Worm (Caenorhabditis elegans) whole organism, L1 larva: ENCODE measurements around the gene F47B8.4.

Experiments
- C04F5.9 ChIP-seq: sonication (generic microtip); optimal IDR thresholded peaks from 2 replicates; lab custom pipeline; 2016; ENCODE audit warnings: missing genetic modification characterization, missing compliant biosample characterization
- C16A3.4 ChIP-seq: fragments of 150-350 bp; optimal IDR thresholded peaks from 2 replicates; lab custom pipeline; 2014; ENCODE audit warnings: missing biosample characterization, missing genetic modification characterization
- C34B4.2 ChIP-seq: sonication (generic microtip); optimal IDR thresholded peaks from 2 replicates; lab custom pipeline; 2017; ENCODE audit warnings: mild to moderate bottlenecking, missing genetic modification characterization, missing compliant biosample characterization
- aha-1 ChIP-seq: fragments of 150-350 bp; optimal IDR thresholded peaks from 2 replicates; lab custom pipeline; 2014; ENCODE audit warnings: missing biosample characterization, missing genetic modification characterization
- aly-2 ChIP-seq: fragments of 150-350 bp; optimal IDR thresholded peaks from 2 replicates; lab custom pipeline; 2014; ENCODE audit warnings: missing biosample characterization, missing genetic modification characterization
- ama-1 ChIP-seq: fragments of 150-350 bp; optimal IDR thresholded peaks from 2 replicates; lab custom pipeline; 2014
- blmp-1 ChIP-seq: fragments of 150-350 bp; optimal IDR thresholded peaks from 2 replicates; lab custom pipeline; 2014; ENCODE audit warnings: missing biosample characterization, missing genetic modification characterization
- ceh-8 ChIP-seq: fragments of 200-800 bp; sonication (Bioruptor generic); optimal IDR thresholded peaks from 2 replicates; lab custom pipeline; 2018; ENCODE audit warnings: mild to moderate bottlenecking, missing genetic modification characterization, moderate library complexity, missing compliant biosample characterization
- ceh-88 ChIP-seq: fragments of 200-800 bp; sonication (Bioruptor generic); IDR thresholded peaks from 2 replicates; pipeline ENCODE4 v1.3.6; 2022; ENCODE audit warnings: missing genetic modification characterization, missing compliant biosample characterization
- ces-1 ChIP-seq: fragments of 150-350 bp; optimal IDR thresholded peaks from 2 replicates; lab custom pipeline; 2014; ENCODE audit warnings: missing biosample characterization, missing genetic modification reagents, missing genetic modification characterization
- efl-1 ChIP-seq, 4 experiments: fragments of 150-350 bp; optimal IDR thresholded peaks in 3 of 4; peaks in 1 of 4; 1 replicate in 1 of 4; 2 replicates in 3 of 4; lab custom pipeline; 2014; ENCODE audit warnings: missing biosample characterization in 2 of 4, missing genetic modification characterization in 2 of 4, missing genetic modification reagents in 2 of 4
- egl-13 ChIP-seq: sonication (generic microtip); optimal IDR thresholded peaks from 2 replicates; lab custom pipeline; 2016; ENCODE audit warnings: missing genotype, missing genetic modification reagents, missing genetic modification characterization, missing compliant biosample characterization
- elt-2 ChIP-seq: sonication (generic microtip); optimal IDR thresholded peaks from 2 replicates; lab custom pipeline; 2016; ENCODE audit warnings: missing genetic modification characterization, mild to moderate bottlenecking, inconsistent platforms, missing compliant biosample characterization, missing genetic modification reagents
- elt-3 ChIP-seq, 6 experiments: fragments of 150-350 bp in 1 of 6; sonication (generic microtip); optimal IDR thresholded peaks; 2 replicates each; lab custom pipeline; 2017 to 2018; ENCODE audit warnings: missing biosample characterization in 6 of 6, missing genetic modification characterization in 6 of 6, inconsistent platforms in 1 of 6
- fkh-10 ChIP-seq: sonication (generic microtip); optimal IDR thresholded peaks from 2 replicates; lab custom pipeline; 2017; ENCODE audit warnings: missing biosample characterization, missing genetic modification reagents, missing genetic modification characterization
- fkh-4 ChIP-seq: sonication (generic microtip); optimal IDR thresholded peaks from 2 replicates; lab custom pipeline; 2016; ENCODE audit warnings: missing compliant biosample characterization, missing genetic modification characterization, borderline replicate concordance
- fos-1 ChIP-seq: fragments of 150-350 bp; optimal IDR thresholded peaks from 2 replicates; lab custom pipeline; 2014; ENCODE audit warnings: missing biosample characterization, missing genetic modification characterization
- hlh-17 ChIP-seq: fragments of 200-800 bp; sonication (Bioruptor generic); optimal IDR thresholded peaks from 2 replicates; lab custom pipeline; 2018; ENCODE audit warnings: missing genetic modification characterization, mild to moderate bottlenecking, missing compliant biosample characterization, moderate library complexity, borderline replicate concordance
- hlh-4 ChIP-seq: sonication (generic microtip); optimal IDR thresholded peaks from 2 replicates; lab custom pipeline; 2016; ENCODE audit warnings: mild to moderate bottlenecking, missing genetic modification characterization, missing compliant biosample characterization
- hpl-2 ChIP-seq: fragments of 150-350 bp; optimal IDR thresholded peaks from 2 replicates; lab custom pipeline; 2014; ENCODE audit warnings: missing biosample characterization, missing genetic modification reagents, missing genetic modification characterization
- irx-1 ChIP-seq: sonication (generic microtip); optimal IDR thresholded peaks from 2 replicates; lab custom pipeline; 2016; ENCODE audit warnings: missing genetic modification characterization, missing compliant biosample characterization
- jun-1 ChIP-seq: fragments of 150-350 bp; optimal IDR thresholded peaks from 2 replicates; lab custom pipeline; 2014; ENCODE audit warnings: missing biosample characterization, missing genetic modification reagents, missing genetic modification characterization
- lin-13 ChIP-seq: fragments of 150-350 bp; optimal IDR thresholded peaks from 2 replicates; lab custom pipeline; 2014; ENCODE audit warnings: missing biosample characterization, missing genetic modification reagents, missing genetic modification characterization
- lin-14 ChIP-seq: fragments of 200-800 bp; sonication (Bioruptor generic); optimal IDR thresholded peaks from 2 replicates; lab custom pipeline; 2018; ENCODE audit warnings: mild to moderate bottlenecking, missing genetic modification characterization, moderate library complexity, missing compliant biosample characterization
- lin-15B ChIP-seq: fragments of 150-350 bp; sonication (generic microtip); optimal IDR thresholded peaks from 3 replicates; lab custom pipeline; 2014; ENCODE audit warnings: missing biosample characterization, missing genetic modification characterization
- lin-35 ChIP-seq, 2 experiments: fragments of 150-350 bp; optimal IDR thresholded peaks; 2 replicates each; lab custom pipeline; 2014; ENCODE audit warnings: missing biosample characterization in 2 of 2, missing genetic modification characterization in 2 of 2, missing genetic modification reagents in 2 of 2
- mep-1 ChIP-seq: fragments of 150-350 bp; optimal IDR thresholded peaks from 2 replicates; lab custom pipeline; 2014; ENCODE audit warnings: missing biosample characterization, missing genetic modification characterization
- nhr-19 ChIP-seq: fragments of 200-800 bp; sonication (Bioruptor generic); conservative IDR thresholded peaks from 2 replicates; pipeline ENCODE4 v1.3.6; 2022; ENCODE audit warnings: missing genetic modification characterization, missing compliant biosample characterization
- nhr-20 ChIP-seq: sonication (generic microtip); optimal IDR thresholded peaks from 2 replicates; lab custom pipeline; 2016; ENCODE audit warnings: mild to moderate bottlenecking, missing genetic modification characterization, missing compliant biosample characterization
- nhr-237 ChIP-seq: fragments of 150-350 bp; optimal IDR thresholded peaks from 2 replicates; lab custom pipeline; 2014; ENCODE audit warnings: missing biosample characterization, missing genetic modification characterization
- nhr-28 ChIP-seq: fragments of 150-350 bp; optimal IDR thresholded peaks from 2 replicates; lab custom pipeline; 2014; ENCODE audit warnings: missing biosample characterization, missing genetic modification characterization
- nhr-47 ChIP-seq: sonication (generic microtip); optimal IDR thresholded peaks from 2 replicates; lab custom pipeline; 2016; ENCODE audit warnings: mild to moderate bottlenecking, missing genetic modification characterization, moderate library complexity, missing compliant biosample characterization
- nhr-71 ChIP-seq: sonication (generic microtip); optimal IDR thresholded peaks from 2 replicates; lab custom pipeline; 2016; ENCODE audit warnings: mild to moderate bottlenecking, missing genetic modification characterization, moderate library complexity, missing compliant biosample characterization
- nhr-77 ChIP-seq: fragments of 150-350 bp; optimal IDR thresholded peaks from 2 replicates; lab custom pipeline; 2014; ENCODE audit warnings: missing biosample characterization, missing genetic modification characterization
- nhr-85 ChIP-seq: sonication (generic microtip); peaks from one replicate; lab custom pipeline; 2016; ENCODE audit warnings: missing genetic modification characterization, inconsistent platforms, missing compliant biosample characterization
- nhr-90 ChIP-seq: sonication (generic microtip); optimal IDR thresholded peaks from 2 replicates; lab custom pipeline; 2016; ENCODE audit warnings: mild to moderate bottlenecking, missing genetic modification characterization, missing compliant biosample characterization; ENCODE audit not compliant: poor library complexity
- pqm-1 ChIP-seq: sonication (generic microtip); optimal IDR thresholded peaks from 3 replicates; lab custom pipeline; 2017; ENCODE audit warnings: missing biosample characterization, missing genetic modification characterization
- rnt-1 ChIP-seq: sonication (generic microtip); optimal IDR thresholded peaks from 2 replicates; lab custom pipeline; 2016; ENCODE audit warnings: mild to moderate bottlenecking, missing genetic modification characterization, moderate library complexity, missing compliant biosample characterization
- snu-23 ChIP-seq: sonication (generic microtip); optimal IDR thresholded peaks from 2 replicates; lab custom pipeline; 2016; ENCODE audit warnings: missing genetic modification characterization, missing compliant biosample characterization
- sup-37 ChIP-seq: fragments of 200-800 bp; sonication (Bioruptor generic); optimal IDR thresholded peaks from 2 replicates; lab custom pipeline; 2018; ENCODE audit warnings: mild to moderate bottlenecking, missing genetic modification characterization, missing compliant biosample characterization
- tbx-2 ChIP-seq: sonication (generic microtip); optimal IDR thresholded peaks from 2 replicates; lab custom pipeline; 2016; ENCODE audit warnings: missing genetic modification characterization, missing compliant biosample characterization
- unc-62 ChIP-seq: fragments of 150-350 bp; optimal IDR thresholded peaks from 2 replicates; lab custom pipeline; 2014; ENCODE audit warnings: missing biosample characterization, missing genetic modification reagents, missing genetic modification characterization
- unc-98 ChIP-seq: fragments of 200-800 bp; sonication (Bioruptor generic); IDR thresholded peaks from 2 replicates; pipeline ENCODE4 v1.3.6; 2022; ENCODE audit warnings: missing genetic modification characterization, missing compliant biosample characterization
- xbp-1 ChIP-seq: sonication (generic microtip); optimal IDR thresholded peaks from 2 replicates; lab custom pipeline; 2016; ENCODE audit warnings: missing genetic modification characterization, missing compliant biosample characterization
- ztf-4 ChIP-seq: fragments of 150-350 bp; optimal IDR thresholded peaks from 2 replicates; lab custom pipeline; 2014; ENCODE audit warnings: missing biosample characterization, missing genetic modification characterization

F47B8.4 gene

ce11 chrV:14354258-14354877 is 29.9 kb upstream of the F47B8.4 start, which contains the start of gene Y49A3A.3:
Gene Y49A3A.3 (plus strand): TSS chrV:14354410.
- TF ChIP-seq C04F5.9 (tag; lab: Kevin White, UChicago) (no peak), fkh-4 (no peak), ztf-4 (peak; percentile 29), jun-1 (tag; lab: Kevin White, UChicago) (no peak), tbx-2 (tag; lab: Kevin White, UChicago) (no peak), nhr-90 (tag; lab: Kevin White, UChicago) (peak; percentile 67), ama-1 (peak; percentile 7), xbp-1 (tag; lab: Kevin White, UChicago) (no peak), elt-2 (tag; lab: Kevin White, UChicago) (peak; percentile 15), rnt-1 (tag; lab: Kevin White, UChicago) (peak; percentile 11), nhr-237 (no peak), nhr-71 (peak; percentile 60), lin-35 (GFP tag; optimal IDR thresholded peaks at IDR 0.05; lab: Kevin White, UChicago) (peak in 1 of 2 experiments; percentile 34), snu-23 (GFP tag; lab: Kevin White, UChicago) (peak; percentile 10), nhr-20 (peak; percentile 15), egl-13 (tag; lab: Kevin White, UChicago) (no peak), aly-2 (tag; lab: Kevin White, UChicago) (peak; percentile 98), efl-1 (optimal IDR thresholded peaks at IDR 0.05; lab: Kevin White, UChicago) (peak; percentile 9 to 32), efl-1 (GFP tag; optimal IDR thresholded peaks at IDR 0.05 in 1 of 2; lab: Kevin White, UChicago) (peak in 1 of 2 experiments; percentile 95), hlh-17 (GFP tag; lab: Kevin White, UChicago) (no peak), pqm-1 (no peak), fos-1 (tag; lab: Kevin White, UChicago) (no peak), nhr-47 (tag; lab: Kevin White, UChicago) (peak; percentile 20)

- TF ChIP-seq hlh-4 = no peak
- TF ChIP-seq elt-3 (tag; optimal IDR thresholded peaks at IDR 0.05; lab: Kevin White, UChicago) = no peak
- TF ChIP-seq nhr-19 (GFP tag; lab: Robert Waterston, UW) = no peak
- TF ChIP-seq hpl-2 (GFP tag; lab: Kevin White, UChicago) = no peak
- no peak for TF ChIP-seq C04F5.9 (tag; lab: Kevin White, UChicago)
- no peak for TF ChIP-seq ceh-8 (GFP tag; lab: Kevin White, UChicago)
- TF ChIP-seq ces-1 = no peak
- no peak for TF ChIP-seq unc-98 (GFP tag; lab: Robert Waterston, UW)
- no peak for TF ChIP-seq rnt-1 (tag; lab: Kevin White, UChicago)
- TF ChIP-seq fkh-10 (GFP tag; lab: Kevin White, UChicago) = no peak
- TF ChIP-seq tbx-2 (tag; lab: Kevin White, UChicago) = no peak
- TF ChIP-seq mep-1 (tag; lab: Kevin White, UChicago) = no peak
- TF ChIP-seq nhr-237 = no peak
- TF ChIP-seq ceh-88 (GFP tag; lab: Robert Waterston, UW) = no peak
- no peak for TF ChIP-seq aha-1
Observed at ce11 chrV:14352032-14352431, 27.6 kb upstream of the F47B8.4 start.

ce11 chrV:14351629-14352028 is 27.2 kb upstream of the F47B8.4 start, which contains the start of gene vha-13:
Gene vha-13 (plus strand): TSS chrV:14351709.
- TF ChIP-seq nhr-85 (peak; percentile 42), efl-1 (optimal IDR thresholded peaks at IDR 0.05; lab: Kevin White, UChicago) (no peak), efl-1 (GFP tag; optimal IDR thresholded peaks at IDR 0.05 in 1 of 2; lab: Kevin White, UChicago) (peak in 1 of 2 experiments; percentile 65), aha-1 (no peak)
- TF ChIP-seq, all 84 proteins: peak for 2

- peak; percentile 8 for TF ChIP-seq elt-2 (tag; lab: Kevin White, UChicago)
- TF ChIP-seq blmp-1 (tag; lab: Kevin White, UChicago) = peak; percentile 64
- TF ChIP-seq lin-13 (GFP tag; lab: Kevin White, UChicago) = peak; percentile 63
- TF ChIP-seq irx-1 (tag; lab: Kevin White, UChicago) = peak; percentile 35
- peak; percentile 86 for TF ChIP-seq nhr-77 (tag; lab: Kevin White, UChicago)
- TF ChIP-seq hpl-2 (GFP tag; lab: Kevin White, UChicago) = peak; percentile 38
- TF ChIP-seq rnt-1 (tag; lab: Kevin White, UChicago) = peak; percentile 73
- TF ChIP-seq C34B4.2 (tag; lab: Kevin White, UChicago) = no peak
- peak; percentile 85 for TF ChIP-seq nhr-20
- peak; percentile 77 for TF ChIP-seq nhr-85
- TF ChIP-seq lin-15B (tag; lab: Kevin White, UChicago) = peak; percentile 83
- no peak for TF ChIP-seq nhr-28 (tag; lab: Kevin White, UChicago)
- no peak for TF ChIP-seq sup-37 (GFP tag; lab: Kevin White, UChicago)
- TF ChIP-seq egl-13 (tag; lab: Kevin White, UChicago) = peak; percentile 67
- TF ChIP-seq C16A3.4 = peak; percentile 74
- peak; percentile 96 for TF ChIP-seq lin-14
- TF ChIP-seq nhr-47 (tag; lab: Kevin White, UChicago) = peak; percentile 77
- TF ChIP-seq fkh-4 = no peak
- TF ChIP-seq unc-62 (GFP tag; lab: Kevin White, UChicago) = no peak
Observed at ce11 chrV:14350949-14351348, 26.5 kb upstream of the F47B8.4 start.
